Fruit fly (Drosophila melanogaster): Measurements from ENCODE around the gene CG32091.

CG32091 gene

DNA sequence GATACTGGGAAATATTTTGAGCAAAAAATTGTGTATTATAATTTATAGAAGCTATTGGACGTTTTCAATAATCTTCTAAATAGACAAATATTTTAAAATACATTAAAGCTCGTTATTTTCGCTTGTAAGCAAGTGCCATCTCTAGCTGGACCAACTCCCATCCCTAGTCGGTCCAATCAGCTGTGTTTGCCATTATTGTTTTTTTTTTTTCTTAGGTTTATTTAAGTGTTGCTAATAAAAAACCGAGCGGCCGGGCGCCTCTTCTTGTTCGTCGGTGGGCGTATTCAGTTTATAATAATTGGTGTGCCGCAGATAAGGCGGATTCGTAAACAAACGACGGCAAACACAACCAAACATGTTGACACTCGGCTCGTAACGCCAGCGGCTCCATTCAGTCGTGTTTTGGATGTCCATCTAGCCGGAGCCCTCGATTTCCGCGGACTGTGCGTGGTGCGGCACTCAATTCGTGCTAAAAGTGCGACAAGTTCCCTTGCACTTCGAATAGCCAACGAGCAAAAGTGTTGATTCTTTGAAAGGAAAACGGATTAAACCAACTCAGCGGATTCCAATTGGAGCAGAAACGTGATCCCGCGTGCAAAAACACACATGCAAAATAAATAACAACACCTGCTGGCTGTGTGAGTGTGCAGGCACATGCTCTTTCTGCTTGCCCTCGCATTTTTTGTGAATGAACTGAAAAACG, 52.8 kb downstream of the CG32091 start, which contains the start of gene Sugb (continued):
- TF ChIP-seq ewg (GFP tag; optimal IDR thresholded peaks at IDR 0.05) (peak; percentile 21), CG4404 (GFP tag; IDR thresholded peaks at IDR 0.05) (no peak), CG5180 (GFP tag; optimal IDR thresholded peaks at IDR 0.05) (peak; percentile 86), MESR4 (GFP tag; optimal IDR thresholded peaks at IDR 0.05) (peak; percentile 10), Fer3 (tag; optimal IDR thresholded peaks at IDR 0.05) (peak; percentile 65), sima (GFP tag; optimal IDR thresholded peaks at IDR 0.05) (no peak), CG43689 (GFP tag; IDR thresholded peaks at IDR 0.05) (no peak), CG18011 (GFP tag; optimal IDR thresholded peaks at IDR 0.05) (peak; percentile 30), Mad (GFP tag; optimal IDR thresholded peaks at IDR 0.05) (peak; percentile 67), CG2116 (GFP tag; optimal IDR thresholded peaks at IDR 0.05) (peak; percentile 38), Nf-YA (GFP tag; IDR thresholded peaks at IDR 0.05) (no peak), CG6254 (GFP tag; optimal IDR thresholded peaks at IDR 0.05) (peak; percentile 0), rib (GFP tag; IDR thresholded peaks at IDR 0.05) (peak; percentile 63), Poxn (GFP tag; IDR thresholded peaks at IDR 0.05) (no peak), Antp (GFP tag; optimal IDR thresholded peaks at IDR 0.05) (peak; percentile 41), slp2 (GFP tag; optimal IDR thresholded peaks at IDR 0.05) (no peak), CG14860 (GFP tag; IDR thresholded peaks at IDR 0.05; ENCODE audit: partially characterized antibody) (peak; percentile 56; the same call in 2 of the 3 replicates), wor (GFP tag; IDR thresholded peaks at IDR 0.05) (no peak), bcd (GFP tag; optimal IDR thresholded peaks at IDR 0.05) (no peak), CG8281 (tag; optimal IDR thresholded peaks at IDR 0.05) (no peak), h (optimal IDR thresholded peaks at IDR 0.05) (no peak), chif (GFP tag; optimal IDR thresholded peaks at IDR 0.05) (peak; percentile 7 to 52), H2.0 (GFP tag; IDR thresholded peaks at IDR 0.05) (peak; percentile 21; the same call in 1 of the 2 replicates), CG32767 (GFP tag; IDR thresholded peaks at IDR 0.05) (no peak), CG7963 (GFP tag; IDR thresholded peaks at IDR 0.05; ENCODE audit: partially characterized antibody) (no peak), nau (GFP tag; optimal IDR thresholded peaks at IDR 0.05) (peak; percentile 44), Ada2b (GFP tag; IDR thresholded peaks at IDR 0.05) (no peak; the same call in 1 of the 2 replicates), Myb (GFP tag; optimal IDR thresholded peaks at IDR 0.05) (peak; percentile 41), chm (GFP tag; IDR thresholded peaks at IDR 0.05) (no peak), Dek (tag; optimal IDR thresholded peaks at IDR 0.05) (peak; percentile 57), otp (GFP tag; IDR thresholded peaks at IDR 0.05) (no peak), CG10543 (GFP tag; optimal IDR thresholded peaks at IDR 0.05) (peak; percentile 40), Kr (GFP tag; optimal IDR thresholded peaks at IDR 0.05) (no peak), CG3847 (GFP tag; IDR thresholded peaks at IDR 0.05) (peak; percentile 61), CG7786 (GFP tag; optimal IDR thresholded peaks at IDR 0.05) (peak; percentile 65), CG7839 (tag; optimal IDR thresholded peaks at IDR 0.05) (peak; percentile 67), CG12155 (GFP tag; optimal IDR thresholded peaks at IDR 0.05) (peak; percentile 71), Sry-β (GFP tag; optimal IDR thresholded peaks at IDR 0.05) (no peak), CG2129 (GFP tag; IDR thresholded peaks at IDR 0.05; ENCODE audit: partially characterized antibody) (peak; percentile 32), Dref (GFP tag; IDR thresholded peaks at IDR 0.05) (peak; percentile 42), CG6683 (GFP tag; optimal IDR thresholded peaks at IDR 0.05) (peak; percentile 40), CG18262 (tag; optimal IDR thresholded peaks at IDR 0.05) (peak; percentile 24), CG10321 (GFP tag; IDR thresholded peaks at IDR 0.05) (no peak), bowl (GFP tag; IDR thresholded peaks at IDR 0.05) (no peak), ci (GFP tag; IDR thresholded peaks at IDR 0.05) (peak; percentile 73; the same call in 2 of the 3 replicates), HLHmδ (GFP tag; optimal IDR thresholded peaks at IDR 0.05) (no peak), lbe (GFP tag; optimal IDR thresholded peaks at IDR 0.05) (peak; percentile 62), prd (optimal IDR thresholded peaks at IDR 0.05) (no peak), prd (GFP tag; IDR thresholded peaks at IDR 0.05) (peak; percentile 70), ems (GFP tag; optimal IDR thresholded peaks at IDR 0.05) (peak; percentile 85)
